Worm (Caenorhabditis elegans): Measurements from ENCODE around the gene Y46G5A.38.

DNA sequence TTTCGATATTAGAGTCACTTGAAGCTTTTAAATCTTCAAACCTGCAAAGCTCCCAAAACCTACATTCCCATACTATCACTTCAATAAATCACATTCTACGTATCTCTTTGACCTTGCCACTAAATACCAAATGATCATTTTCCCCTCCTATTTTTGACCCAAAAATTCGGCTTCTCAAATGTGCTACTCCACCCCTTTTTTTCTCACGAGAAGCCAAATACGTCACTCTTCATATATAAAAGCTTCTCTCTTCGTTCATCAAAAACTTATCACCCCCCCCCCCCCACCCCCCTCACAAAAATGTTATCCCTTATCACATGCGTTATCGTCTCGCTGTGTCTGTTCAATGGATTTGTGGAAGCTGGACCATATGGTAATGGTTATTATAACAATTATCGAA lies at the start of gene Y46G5A.38:
- TF ChIP-seq lsy-2 (tag; optimal IDR thresholded peaks at IDR 0.05), result no peak
- TF ChIP-seq nhr-237 (tag; optimal IDR thresholded peaks at IDR 0.05), result no peak
- TF ChIP-seq bed-3 (GFP tag; optimal IDR thresholded peaks at IDR 0.05), result no peak
- no peak for TF ChIP-seq zip-8 (tag; optimal IDR thresholded peaks at IDR 0.05)
- TF ChIP-seq mep-1 (tag; optimal IDR thresholded peaks at IDR 0.05), result no peak
- no peak for TF ChIP-seq snpc-4 (tag; optimal IDR thresholded peaks at IDR 0.05)
- TF ChIP-seq drap-1 (GFP tag; optimal IDR thresholded peaks at IDR 0.05), result no peak
